Fruit fly (Drosophila melanogaster) ovary, adult (tissue): Measurements from ENCODE around the gene CG33269.
A peak's percentile ranks its signal among the peaks of the same experiment; 100 is the strongest.
"Not testable (repeated sequence)": the region's sequence is repeated elsewhere in the genome, so short reads cannot be mapped to it uniquely, and the experiment has no call there.

Experiments
- CG17801 ChIP-seq: fragments of 200-800 bp; optimal IDR thresholded peaks from 2 replicates; lab custom pipeline; 2019; ENCODE audit warnings: missing biosample characterization, mild to moderate bottlenecking, missing genetic modification characterization, moderate library complexity; ENCODE audit not compliant: partially characterized antibody

Gene CG33269

dm6 chr3L:11578847-11579246 lies 3.1 kb downstream of the CG33269 start:
- TF ChIP-seq CG17801, result no peak

dm6 chr3L:11578211-11578673 lies 3.8 kb downstream of the CG33269 start, which contains the start of gene CG33270:
TSS of gene CG33270 (minus strand) at chr3L:11578623.
- TF ChIP-seq CG17801, result no peak

dm6 chr3L:11577395-11577794 lies 4.6 kb downstream of the CG33269 start, which contains the start of gene CG33271:
TSS of gene CG33271 (minus strand) at chr3L:11577495.
- TF ChIP-seq CG17801, result no peak

dm6 chr3L:11576944-11577343 lies 5.1 kb downstream of the CG33269 start, which contains the start of gene CG33489:
TSS of gene CG33489 (minus strand) at chr3L:11577044.
- not testable (repeated sequence) for TF ChIP-seq CG17801

dm6 chr3L:11574563-11574962 lies 7.4 kb downstream of the CG33269 start, which contains the start of gene CG33490:
TSS of gene CG33490 (minus strand) at chr3L:11574663.
- no peak for TF ChIP-seq CG17801

- TF ChIP-seq CG17801, result no peak
Measured at dm6 chr3L:11563972-11564533, 17.9 kb downstream of the CG33269 start, which contains the start of the genes CG46412 and CG33267. TSS of gene CG46412 (minus strand) at chr3L:11564072. TSS of gene CG33267 (plus strand) at chr3L:11564483.

- TF ChIP-seq CG17801, result peak; percentile 86
Measured at dm6 chr3L:11561946-11562760, 19.8 kb downstream of the CG33269 start, which contains the start of the genes CG7394 and Mob2. TSS of gene CG7394 (plus strand) at chr3L:11561996. TSS of gene Mob2 (minus strand) at chr3L:11562233.

dm6 chr3L:11560885-11561284 lies 21.1 kb downstream of the CG33269 start:
- TF ChIP-seq CG17801, result no peak

- TF ChIP-seq CG17801, result no peak
Measured at dm6 chr3L:11557209-11557608, 24.8 kb downstream of the CG33269 start.

- TF ChIP-seq CG17801, result no peak
Measured at dm6 chr3L:11556637-11557036, 25.4 kb downstream of the CG33269 start.

- TF ChIP-seq CG17801, result no peak
Measured at dm6 chr3L:11555662-11556460, 26.1 kb downstream of the CG33269 start.

dm6 chr3L:11554796-11555195 lies 27.2 kb downstream of the CG33269 start:
- TF ChIP-seq CG17801, result no peak

- peak; percentile 68 for TF ChIP-seq CG17801
Measured at dm6 chr3L:11554338-11554737, 27.7 kb downstream of the CG33269 start.

- no peak for TF ChIP-seq CG17801
Measured at dm6 chr3L:11553672-11554068, 28.3 kb downstream of the CG33269 start.

- peak; percentile 72 for TF ChIP-seq CG17801
Measured at dm6 chr3L:11552996-11553671, 28.9 kb downstream of the CG33269 start.

dm6 chr3L:11551949-11552348 lies 30.0 kb downstream of the CG33269 start:
- no peak for TF ChIP-seq CG17801
